Fruit fly (Drosophila melanogaster) whole organism, embryonic: ENCODE measurements around the gene UbcE2H.
A peak's percentile ranks its signal among the peaks of the same experiment; 100 is the strongest.

ENCODE experiments used
- CG13424 ChIP-seq: fragments of 200-800 bp; sonication (Bioruptor generic); optimal IDR thresholded peaks from 2 replicates; lab custom pipeline; 2019; ENCODE audit warnings: missing biosample characterization, mild to moderate bottlenecking, missing genetic modification characterization, moderate library complexity
- CG17802 ChIP-seq: fragments of 200-800 bp; sonication (Bioruptor generic); optimal IDR thresholded peaks from 2 replicates; lab custom pipeline; 2018; ENCODE audit warnings: missing biosample characterization, mild to moderate bottlenecking, missing genetic modification characterization, moderate library complexity
- CG17912 ChIP-seq: fragments of 200-800 bp; sonication (Bioruptor generic); optimal IDR thresholded peaks from 2 replicates; lab custom pipeline; 2018; ENCODE audit warnings: missing biosample characterization, mild to moderate bottlenecking, missing genetic modification characterization
- CG18011 ChIP-seq: fragments of 200-800 bp; sonication (Bioruptor generic); optimal IDR thresholded peaks from 2 replicates; lab custom pipeline; 2017; ENCODE audit warnings: missing biosample characterization, missing genetic modification characterization, mild to moderate bottlenecking, moderate library complexity, missing genotype
- CG2129 ChIP-seq: fragments of 200-800 bp; sonication (Bioruptor generic); IDR thresholded peaks from 2 replicates; pipeline ENCODE4 v1.3.6; 2022; ENCODE audit warnings: missing biosample characterization, missing genetic modification characterization; ENCODE audit not compliant: partially characterized antibody
- CG31365 ChIP-seq: fragments of 200-800 bp; sonication (Bioruptor generic); optimal IDR thresholded peaks from 2 replicates; lab custom pipeline; 2018; ENCODE audit warnings: missing biosample characterization, mild to moderate bottlenecking, missing genetic modification characterization
- CG3163 ChIP-seq: fragments of 200-800 bp; sonication (Bioruptor generic); optimal IDR thresholded peaks from 3 replicates; lab custom pipeline; 2016; ENCODE audit warnings: missing biosample characterization, missing genetic modification characterization
- CG4820 ChIP-seq: fragments of 200-800 bp; sonication (Bioruptor generic); optimal IDR thresholded peaks from 3 replicates; lab custom pipeline; 2016; ENCODE audit warnings: missing biosample characterization, missing genetic modification characterization
- CG5180 ChIP-seq: fragments of 200-800 bp; sonication (Bioruptor generic); optimal IDR thresholded peaks from 3 replicates; lab custom pipeline; 2017; ENCODE audit warnings: missing biosample characterization, missing genetic modification characterization, mild to moderate bottlenecking, moderate library complexity, missing genetic modification reagents
- CG7556 ChIP-seq: fragments of 200-800 bp; sonication (Bioruptor generic); optimal IDR thresholded peaks from 2 replicates; lab custom pipeline; 2017; ENCODE audit warnings: missing biosample characterization, mild to moderate bottlenecking, missing genetic modification characterization
- CG9932 ChIP-seq: fragments of 200-800 bp; sonication (Bioruptor generic); IDR thresholded peaks from 2 replicates; pipeline ENCODE4 v1.3.6; 2022; ENCODE audit warnings: missing biosample characterization, missing genetic modification characterization
- CHES-1-like ChIP-seq: fragments of 200-800 bp; sonication (Bioruptor generic); optimal IDR thresholded peaks from 2 replicates; lab custom pipeline; 2016; ENCODE audit warnings: missing biosample characterization, missing genetic modification characterization
- CrebB ChIP-seq: fragments of 200-800 bp; sonication (Bioruptor generic); optimal IDR thresholded peaks from 3 replicates; lab custom pipeline; 2018; ENCODE audit warnings: missing biosample characterization, mild to moderate bottlenecking, missing genetic modification characterization
- H15 ChIP-seq: fragments of 200-800 bp; sonication (Bioruptor generic); IDR thresholded peaks from 3 replicates; pipeline ENCODE4 v1.3.6; 2022; ENCODE audit warnings: missing biosample characterization, missing genetic modification characterization
- Kr ChIP-seq: fragments of 200-800 bp; sonication (Bioruptor generic); optimal IDR thresholded peaks from 2 replicates; lab custom pipeline; 2017; ENCODE audit warnings: missing biosample characterization, mild to moderate bottlenecking, missing genetic modification characterization
- Lhr ChIP-seq: fragments of 200-800 bp; sonication (Bioruptor generic); optimal IDR thresholded peaks from 3 replicates; lab custom pipeline; 2017; ENCODE audit warnings: mild to moderate bottlenecking, missing biosample characterization, missing genetic modification reagents, missing genetic modification characterization
- Nf-YA ChIP-seq: fragments of 200-800 bp; sonication (Bioruptor generic); IDR thresholded peaks from 2 replicates; pipeline ENCODE4 v1.3.6; 2022; ENCODE audit warnings: missing biosample characterization, missing genetic modification characterization
- Opbp ChIP-seq: fragments of 200-800 bp; sonication (Bioruptor generic); IDR thresholded peaks from 3 replicates; pipeline ENCODE4 v1.3.6; 2022; ENCODE audit warnings: missing biosample characterization, missing genetic modification characterization; ENCODE audit not compliant: partially characterized antibody
- Sin3A ChIP-seq: fragments of >200 bp; optimal IDR thresholded peaks from 2 replicates; lab custom pipeline; 2018
- Sry-β ChIP-seq: fragments of 200-800 bp; sonication (Bioruptor generic); optimal IDR thresholded peaks from 2 replicates; lab custom pipeline; 2018; ENCODE audit warnings: missing biosample characterization, mild to moderate bottlenecking, missing genetic modification characterization, moderate library complexity
- Tbp ChIP-seq: fragments of >200 bp; optimal IDR thresholded peaks from 2 replicates; lab custom pipeline; 2018; ENCODE audit warnings: missing biosample characterization, missing genetic modification characterization
- Trl ChIP-seq, 3 experiments: fragments of >200 bp in 2 of 3; fragments of 200-800 bp in 1 of 3; sonication (Bioruptor generic) in 1 of 3; optimal IDR thresholded peaks; 2 replicates in 1 of 3; 3 replicates in 2 of 3; lab custom pipeline; 2016 to 2017; ENCODE audit warnings: missing biosample characterization in 1 of 3, missing genetic modification characterization in 1 of 3
- ap ChIP-seq: fragments of 200-800 bp; sonication (Bioruptor generic); IDR thresholded peaks from 2 replicates; pipeline ENCODE4 v1.3.6; 2022; ENCODE audit warnings: missing biosample characterization, missing genetic modification characterization
- ato ChIP-seq: fragments of 200-800 bp; sonication (Bioruptor generic); IDR thresholded peaks from 2 replicates; pipeline ENCODE4 v1.3.6; 2022; ENCODE audit warnings: missing biosample characterization, missing genetic modification characterization; ENCODE audit not compliant: partially characterized antibody
- az2 ChIP-seq: fragments of 200-800 bp; sonication (Bioruptor generic); optimal IDR thresholded peaks from 3 replicates; lab custom pipeline; 2016; ENCODE audit warnings: missing biosample characterization, missing genetic modification characterization
- bcd ChIP-seq: fragments of 200-800 bp; sonication (Bioruptor generic); optimal IDR thresholded peaks from 2 replicates; lab custom pipeline; 2017; ENCODE audit warnings: missing biosample characterization, mild to moderate bottlenecking, missing genetic modification characterization
- btn ChIP-seq: fragments of 200-800 bp; sonication (Bioruptor generic); optimal IDR thresholded peaks from 2 replicates; lab custom pipeline; 2016; ENCODE audit warnings: missing biosample characterization, missing genetic modification characterization
- caup ChIP-seq: fragments of 200-800 bp; sonication (Bioruptor generic); optimal IDR thresholded peaks from 3 replicates; lab custom pipeline; 2017; ENCODE audit warnings: missing biosample characterization, mild to moderate bottlenecking, missing genetic modification characterization, moderate library complexity; ENCODE audit not compliant: severe bottlenecking
- ci ChIP-seq: fragments of 200-800 bp; sonication (Bioruptor generic); IDR thresholded peaks from 3 replicates; pipeline ENCODE4 v1.3.6; 2022; ENCODE audit warnings: missing biosample characterization, missing genetic modification characterization
- emc ChIP-seq: fragments of 200-800 bp; sonication (Bioruptor generic); optimal IDR thresholded peaks from 2 replicates; lab custom pipeline; 2016; ENCODE audit warnings: missing biosample characterization, missing genetic modification characterization
- en ChIP-seq: fragments of 200-800 bp; sonication (Bioruptor generic); optimal IDR thresholded peaks from 2 replicates; lab custom pipeline; 2016; ENCODE audit warnings: missing biosample characterization, missing genetic modification characterization
- esg ChIP-seq: fragments of 200-800 bp; sonication (Bioruptor generic); conservative IDR thresholded peaks from 2 replicates; pipeline ENCODE4 v1.3.6; 2022; ENCODE audit warnings: missing biosample characterization, missing genetic modification characterization
- fd96Cb ChIP-seq: fragments of 200-800 bp; sonication (Bioruptor generic); optimal IDR thresholded peaks from 2 replicates; lab custom pipeline; 2018; ENCODE audit warnings: missing biosample characterization, mild to moderate bottlenecking, missing genetic modification characterization, moderate library complexity
- ham ChIP-seq: fragments of 200-800 bp; sonication (Bioruptor generic); IDR thresholded peaks from 2 replicates; pipeline ENCODE4 v1.3.6; 2022; ENCODE audit warnings: missing biosample characterization, missing genetic modification characterization
- her ChIP-seq: fragments of 200-800 bp; sonication (Bioruptor generic); optimal IDR thresholded peaks from 2 replicates; lab custom pipeline; 2016; ENCODE audit warnings: missing biosample characterization, missing genetic modification characterization
- insv ChIP-seq, 2 experiments: fragments of 200-800 bp; sonication (Bioruptor generic); optimal IDR thresholded peaks; 3 replicates each; lab custom pipeline; 2016 to 2018; ENCODE audit warnings: missing biosample characterization in 2 of 2, missing genetic modification characterization in 2 of 2
- jigr1 ChIP-seq: fragments of 200-800 bp; sonication (Bioruptor generic); IDR thresholded peaks from 3 replicates; pipeline ENCODE4 v1.3.6; 2022; ENCODE audit warnings: missing biosample characterization, missing genetic modification characterization
- knrl ChIP-seq: fragments of 200-800 bp; sonication (Bioruptor generic); IDR thresholded peaks from 3 replicates; pipeline ENCODE4 v1.3.6; 2022; ENCODE audit warnings: missing biosample characterization, missing genetic modification characterization; ENCODE audit not compliant: partially characterized antibody
- mld ChIP-seq: fragments of 200-800 bp; sonication (Bioruptor generic); IDR thresholded peaks from 3 replicates; pipeline ENCODE4 v1.3.6; 2022; ENCODE audit warnings: missing biosample characterization, missing genetic modification characterization; ENCODE audit not compliant: partially characterized antibody
- pb ChIP-seq: fragments of 200-800 bp; sonication (Bioruptor generic); optimal IDR thresholded peaks from 3 replicates; lab custom pipeline; 2016; ENCODE audit warnings: missing biosample characterization, missing genetic modification characterization
- phol ChIP-seq: fragments of 200-800 bp; sonication (Bioruptor generic); optimal IDR thresholded peaks from 3 replicates; lab custom pipeline; 2018; ENCODE audit warnings: missing biosample characterization, mild to moderate bottlenecking, missing genetic modification characterization, moderate library complexity
- pzg ChIP-seq: fragments of 200-800 bp; sonication (Bioruptor generic); optimal IDR thresholded peaks from 3 replicates; lab custom pipeline; 2018; ENCODE audit warnings: missing biosample characterization, mild to moderate bottlenecking, missing genetic modification characterization, moderate library complexity
- salm ChIP-seq: fragments of 200-800 bp; sonication (Bioruptor generic); optimal IDR thresholded peaks from 2 replicates; lab custom pipeline; 2018; ENCODE audit warnings: missing biosample characterization, mild to moderate bottlenecking, missing genetic modification characterization
- sqz ChIP-seq: fragments of 200-800 bp; sonication (Bioruptor generic); optimal IDR thresholded peaks from 3 replicates; lab custom pipeline; 2018; ENCODE audit warnings: missing biosample characterization, mild to moderate bottlenecking, missing genetic modification characterization
- tin ChIP-seq: fragments of 200-800 bp; sonication (Bioruptor generic); optimal IDR thresholded peaks from 3 replicates; lab custom pipeline; 2016; ENCODE audit warnings: missing biosample characterization, missing genetic modification characterization
- trem ChIP-seq: fragments of 200-800 bp; optimal IDR thresholded peaks from 3 replicates; lab custom pipeline; 2019; ENCODE audit warnings: missing biosample characterization, mild to moderate bottlenecking, missing genetic modification characterization, moderate library complexity
- vvl ChIP-seq: fragments of 200-800 bp; sonication (Bioruptor generic); IDR thresholded peaks from 2 replicates; pipeline ENCODE4 v1.3.6; 2022; ENCODE audit warnings: missing biosample characterization, missing genetic modification characterization
- zen2 ChIP-seq: fragments of 200-800 bp; sonication (Bioruptor generic); IDR thresholded peaks from 3 replicates; pipeline ENCODE4 v1.3.6; 2022; ENCODE audit warnings: missing biosample characterization, missing genetic modification characterization; ENCODE audit not compliant: partially characterized antibody

UbcE2H gene

dm6 chrX:8100026-8100825 is 6.4 kb upstream of the UbcE2H start (continued):
- TF ChIP-seq esg (GFP tag; lab: Robert Waterston, UW) (peak; percentile 81), insv (GFP tag; optimal IDR thresholded peaks at IDR 0.05; lab: Kevin White, UChicago) (no peak), knrl (GFP tag; lab: Robert Waterston, UW) (no peak), emc (GFP tag; lab: Kevin White, UChicago) (no peak), ham (0 out of 2 replicates have a peak, but pooled peaks have one; percentile 41), Sry-β (GFP tag; lab: Kevin White, UChicago) (peak; percentile 12), salm (tag; lab: Kevin White, UChicago) (peak; percentile 67), CG7556 (peak; percentile 89), CG4820 (GFP tag; lab: Kevin White, UChicago) (peak; percentile 60), CHES-1-like (GFP tag; lab: Kevin White, UChicago) (peak; percentile 29), CG17912 (GFP tag; lab: Kevin White, UChicago) (no peak), mld (GFP tag; lab: Robert Waterston, UW) (no peak), CG31365 (peak; percentile 37), trem (tag; lab: Kevin White, UChicago) (peak; percentile 50), pb (GFP tag; lab: Kevin White, UChicago) (peak; percentile 17), CG9932 (GFP tag; lab: Robert Waterston, UW) (peak; percentile 72), Kr (no peak), bcd (GFP tag; lab: Kevin White, UChicago) (peak; percentile 74), CrebB (tag; lab: Kevin White, UChicago) (peak; percentile 74), Trl (optimal IDR thresholded peaks at IDR 0.05; lab: Kevin White, UChicago) (peak; percentile 60 to 61), Trl (GFP tag; optimal IDR thresholded peaks at IDR 0.05; lab: Kevin White, UChicago) (peak; percentile 49), btn (GFP tag; lab: Kevin White, UChicago) (no peak), tin (GFP tag; lab: Kevin White, UChicago) (peak; percentile 77), ap (GFP tag; lab: Robert Waterston, UW) (peak; percentile 82), vvl (GFP tag; lab: Robert Waterston, UW) (peak; percentile 92), ci (peak; percentile 95), en (GFP tag; lab: Kevin White, UChicago) (no peak), az2 (peak; percentile 83), pzg (GFP tag; lab: Kevin White, UChicago) (no peak), her (peak; percentile 26), jigr1 (GFP tag; lab: Robert Waterston, UW) (peak; percentile 67; the same call in 1 of the 3 replicates), Lhr (peak; percentile 26), CG13424 (tag; lab: Kevin White, UChicago) (peak; percentile 81), fd96Cb (peak; percentile 82), CG17802 (tag; lab: Kevin White, UChicago) (peak; percentile 47), zen2 (GFP tag; lab: Robert Waterston, UW) (no peak), CG5180 (peak; percentile 65), Nf-YA (GFP tag; lab: Robert Waterston, UW) (peak; percentile 71), CG2129 (GFP tag; lab: Robert Waterston, UW) (no peak), sqz (peak; percentile 55), Tbp (GFP tag; lab: Kevin White, UChicago) (no peak), CG3163 (no peak), caup (peak; percentile 87), ato (GFP tag; lab: Robert Waterston, UW) (no peak), phol (peak; percentile 81), CG18011 (GFP tag; lab: Kevin White, UChicago) (peak; percentile 26), H15 (GFP tag; lab: Robert Waterston, UW) (peak; percentile 81; the same call in 2 of the 3 replicates), Opbp (GFP tag; lab: Robert Waterston, UW) (no peak), Sin3A (lab: Kevin White, UChicago) (no peak)
